Fruit fly (Drosophila melanogaster): Measurements from ENCODE around the gene CycH.
A peak's percentile ranks its signal among the peaks of the same experiment; 100 is the strongest.

CycH gene

DNA sequence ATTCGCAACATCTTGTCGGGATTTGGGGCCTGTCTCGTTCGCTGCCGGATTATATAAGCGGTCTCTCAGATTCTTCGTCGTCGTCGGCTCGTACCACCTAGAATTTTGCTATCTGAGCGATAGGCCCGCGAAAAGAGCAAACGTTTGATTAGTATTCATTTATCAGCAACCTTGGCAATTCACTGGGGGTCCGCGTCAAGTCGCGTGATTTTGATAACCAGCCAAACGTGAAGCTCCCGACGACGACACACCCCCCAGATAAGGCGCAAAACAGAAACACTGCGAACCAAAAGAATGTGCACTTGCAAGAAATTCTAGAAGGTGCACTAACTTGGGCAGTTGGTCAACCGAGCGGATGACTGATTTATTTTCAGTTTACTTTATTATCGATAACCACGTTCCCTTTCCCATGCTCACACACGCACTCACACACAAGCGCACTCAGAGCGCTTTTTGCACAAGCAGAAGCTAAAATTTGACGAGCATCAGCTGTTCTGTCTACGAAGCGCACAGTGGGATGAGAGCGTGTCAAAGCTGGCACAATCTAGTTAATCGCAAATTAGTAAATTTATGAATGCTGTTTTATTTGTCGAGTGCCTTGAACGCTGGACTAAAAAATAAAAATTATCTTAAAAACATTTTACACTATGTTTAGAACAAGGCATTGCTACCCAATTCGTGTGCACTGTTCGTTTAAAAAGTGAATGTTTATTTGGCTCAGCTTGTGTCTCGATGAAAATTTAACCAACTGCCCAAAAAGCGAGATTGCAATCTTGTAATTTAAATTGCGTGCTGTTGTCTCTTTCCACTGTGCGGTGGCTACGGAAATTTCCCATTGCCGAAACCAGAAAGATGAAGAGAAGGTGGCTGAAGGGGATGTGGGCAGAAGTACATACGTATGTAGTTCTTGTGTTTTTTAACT is 18.2 kb downstream of the CycH start (continued):
- TF ChIP-seq sr (GFP tag; IDR thresholded peaks at IDR 0.05) = peak; percentile 79; the same call in 2 of the 3 replicates
- peak; percentile 61; the same call in 1 of the 2 replicates for TF ChIP-seq dati (GFP tag; IDR thresholded peaks at IDR 0.05)
- peak; percentile 88 for TF ChIP-seq fd3F (GFP tag; optimal IDR thresholded peaks at IDR 0.05)
- peak; percentile 80 for TF ChIP-seq CG4404 (GFP tag; IDR thresholded peaks at IDR 0.05)
- no peak for TF ChIP-seq Tbp (GFP tag; optimal IDR thresholded peaks at IDR 0.05)
- peak; percentile 80 for TF ChIP-seq CG3838 (GFP tag; optimal IDR thresholded peaks at IDR 0.05)
- TF ChIP-seq CG1792 (GFP tag; optimal IDR thresholded peaks at IDR 0.05) = peak; percentile 95
- peak; percentile 88 for TF ChIP-seq Optix (GFP tag; IDR thresholded peaks at IDR 0.05)
- peak; percentile 79 for TF ChIP-seq CG1024 (GFP tag; IDR thresholded peaks at IDR 0.05)
- peak; percentile 80 for TF ChIP-seq zen (tag; optimal IDR thresholded peaks at IDR 0.05)
- peak; percentile 85 for TF ChIP-seq CG17612 (GFP tag; IDR thresholded peaks at IDR 0.05)
- peak; percentile 77 for TF ChIP-seq Nf-YB (GFP tag; optimal IDR thresholded peaks at IDR 0.05)
- peak; percentile 92 for TF ChIP-seq so (GFP tag; IDR thresholded peaks at IDR 0.05)
- TF ChIP-seq Ptx1 (GFP tag; IDR thresholded peaks at IDR 0.05) = peak; percentile 95
- TF ChIP-seq Stat92E (GFP tag; optimal IDR thresholded peaks at IDR 0.05) = no peak
- TF ChIP-seq B-H1 (GFP tag; IDR thresholded peaks at IDR 0.05) = peak; percentile 89
- peak; percentile 90 for TF ChIP-seq Dad (GFP tag; optimal IDR thresholded peaks at IDR 0.05)
- peak; percentile 93 for TF ChIP-seq fd96Cb (tag; optimal IDR thresholded peaks at IDR 0.05)
- peak; percentile 88 for TF ChIP-seq CG3847 (GFP tag; IDR thresholded peaks at IDR 0.05)
- peak; percentile 89 for TF ChIP-seq CG7372 (GFP tag; IDR thresholded peaks at IDR 0.05)
- peak; percentile 95 for TF ChIP-seq CG18599 (GFP tag; optimal IDR thresholded peaks at IDR 0.05)
- peak; percentile 88 for TF ChIP-seq Awh (GFP tag; IDR thresholded peaks at IDR 0.05)
- TF ChIP-seq vvl (GFP tag; IDR thresholded peaks at IDR 0.05) = peak; percentile 95
- TF ChIP-seq vfl (GFP tag; optimal IDR thresholded peaks at IDR 0.05) = peak; percentile 90
- TF ChIP-seq CG2202 (tag; optimal IDR thresholded peaks at IDR 0.05) = peak; percentile 84
- TF ChIP-seq CG8388 (GFP tag; optimal IDR thresholded peaks at IDR 0.05) = peak; percentile 90
- TF ChIP-seq pnt (GFP tag; optimal IDR thresholded peaks at IDR 0.05) = peak; percentile 92
- TF ChIP-seq CG33557 (GFP tag; optimal IDR thresholded peaks at IDR 0.05) = peak; percentile 64
- no peak for TF ChIP-seq Sin3A (optimal IDR thresholded peaks at IDR 0.05)
- peak; percentile 91 for TF ChIP-seq Hr3 (GFP tag; optimal IDR thresholded peaks at IDR 0.05)
- TF ChIP-seq slou (GFP tag; optimal IDR thresholded peaks at IDR 0.05) = peak; percentile 87
- TF ChIP-seq abd-A (tag; optimal IDR thresholded peaks at IDR 0.05) = no peak
- TF ChIP-seq maf-S (GFP tag; optimal IDR thresholded peaks at IDR 0.05) = peak; percentile 93
- peak; percentile 86 for TF ChIP-seq jing (GFP tag; optimal IDR thresholded peaks at IDR 0.05)
- peak; percentile 85 for TF ChIP-seq repo (GFP tag; optimal IDR thresholded peaks at IDR 0.05)
- TF ChIP-seq BtbVII (GFP tag; optimal IDR thresholded peaks at IDR 0.05) = peak; percentile 92
- no peak for TF ChIP-seq CG7963 (GFP tag; IDR thresholded peaks at IDR 0.05; ENCODE audit: partially characterized antibody)
- TF ChIP-seq CG16815 (GFP tag; optimal IDR thresholded peaks at IDR 0.05) = peak; percentile 88
- peak; percentile 94 for TF ChIP-seq CG4424 (GFP tag; optimal IDR thresholded peaks at IDR 0.05)
- peak; percentile 85 for TF ChIP-seq Taf1 (GFP tag; IDR thresholded peaks at IDR 0.05)
- TF ChIP-seq E2f2 (GFP tag; IDR thresholded peaks at IDR 0.05) = peak; percentile 74
- peak; percentile 80 for TF ChIP-seq CG4360 (GFP tag; IDR thresholded peaks at IDR 0.05)
- TF ChIP-seq BEAF-32 (GFP tag; optimal IDR thresholded peaks at IDR 0.05) = peak; percentile 12
- TF ChIP-seq CG6765 (GFP tag; optimal IDR thresholded peaks at IDR 0.05) = peak; percentile 89
- TF ChIP-seq sens-2 (GFP tag; IDR thresholded peaks at IDR 0.05) = peak; percentile 52; the same call in 1 of the 2 replicates
- peak; percentile 85 for TF ChIP-seq wor (GFP tag; IDR thresholded peaks at IDR 0.05)
- TF ChIP-seq ab (GFP tag; optimal IDR thresholded peaks at IDR 0.05) = peak; percentile 90
- peak; percentile 64 for TF ChIP-seq Sry-δ (GFP tag; optimal IDR thresholded peaks at IDR 0.05)
- no peak for TF ChIP-seq hbn (GFP tag; IDR thresholded peaks at IDR 0.05; ENCODE audit: partially characterized antibody)

Data from whole organism, embryonic.